Worm (Caenorhabditis elegans) whole organism, young adult: ENCODE data around the gene M163.8.

Experiments used
- ceh-40 ChIP-seq: fragments of 200-800 bp; sonication (Bioruptor generic); IDR thresholded peaks from 2 replicates; pipeline ENCODE4 v1.3.6; 2022; ENCODE audit warnings: missing genetic modification characterization, missing compliant biosample characterization
- ekl-4 ChIP-seq: fragments of 200-800 bp; sonication (Bioruptor generic); IDR thresholded peaks from 2 replicates; pipeline ENCODE4 v1.3.6; 2022; ENCODE audit warnings: missing genetic modification reagents, missing genetic modification characterization, missing compliant biosample characterization

DNA sequence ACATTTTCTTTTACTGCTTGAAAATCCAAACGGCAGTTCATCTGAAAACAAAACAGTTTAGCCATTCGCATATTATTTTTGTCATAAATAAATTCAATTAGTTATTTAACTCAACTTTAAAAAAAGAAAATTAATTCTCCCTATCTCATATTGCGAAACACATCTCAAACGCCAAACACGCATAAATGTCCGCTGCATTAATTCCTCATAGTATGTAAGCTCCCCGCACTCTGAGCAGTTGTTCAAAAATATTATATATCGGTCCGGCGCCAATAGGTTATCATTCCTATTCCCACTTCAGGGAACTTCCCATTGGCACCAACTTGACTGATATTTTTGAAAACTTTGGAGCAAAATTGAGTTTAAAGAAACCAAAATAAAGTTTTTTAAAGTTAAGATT lies 6.7 kb upstream of the M163.8 start:
- TF ChIP-seq ceh-40 (GFP tag; lab: Robert Waterston, UW) (no peak), ekl-4 (GFP tag; lab: Robert Waterston, UW) (no peak)
